Fruit fly (Drosophila melanogaster) whole organism, pupa: ENCODE data around the gene mRpS18B.

ENCODE experiments used
- CG13204 ChIP-seq: fragments of 200-800 bp; sonication (Bioruptor generic); optimal IDR thresholded peaks from 2 replicates; lab custom pipeline; 2018; ENCODE audit warnings: missing biosample characterization, mild to moderate bottlenecking, missing genetic modification characterization, moderate library complexity
- CG17806 ChIP-seq: fragments of 200-800 bp; sonication (Bioruptor generic); optimal IDR thresholded peaks from 2 replicates; lab custom pipeline; 2018; ENCODE audit warnings: missing biosample characterization, mild to moderate bottlenecking, missing genetic modification characterization, moderate library complexity
- CG8301 ChIP-seq: fragments of 200-800 bp; sonication (Bioruptor generic); optimal IDR thresholded peaks from 2 replicates; lab custom pipeline; 2018; ENCODE audit warnings: missing biosample characterization, mild to moderate bottlenecking, missing genetic modification characterization
- EcR ChIP-seq: fragments of 200-800 bp; sonication (Bioruptor generic); optimal IDR thresholded peaks from 3 replicates; lab custom pipeline; 2019; ENCODE audit warnings: missing biosample characterization, missing genetic modification characterization, mild to moderate bottlenecking, moderate library complexity, missing genetic modification reagents
- gl ChIP-seq: fragments of 200-800 bp; sonication (Bioruptor generic); optimal IDR thresholded peaks from 2 replicates; lab custom pipeline; 2018; ENCODE audit warnings: missing biosample characterization, mild to moderate bottlenecking, missing genetic modification characterization

- no peak for TF ChIP-seq CG8301 (tag; lab: Kevin White, UChicago)
- TF ChIP-seq EcR (GFP tag; lab: Kevin White, UChicago), result no peak
- TF ChIP-seq CG13204 (GFP tag; lab: Kevin White, UChicago), result no peak
- no peak for TF ChIP-seq CG17806 (tag; lab: Kevin White, UChicago)
- no peak for TF ChIP-seq gl (tag; lab: Kevin White, UChicago)
Measured at dm6 chr2L:20065516-20065915, 31.5 kb downstream of the mRpS18B start, which contains the start of gene vls.
